Worm (Caenorhabditis elegans) whole organism, late embryonic: ENCODE results near the gene C05G5.3.

ENCODE experiments used
- K02D7.2 ChIP-seq: sonication (generic microtip); optimal IDR thresholded peaks from 2 replicates; lab custom pipeline; 2017; ENCODE audit warnings: mild to moderate bottlenecking, missing genetic modification characterization, missing compliant biosample characterization
- K09A11.1 ChIP-seq: sonication (generic microtip); optimal IDR thresholded peaks from 2 replicates; lab custom pipeline; 2017; ENCODE audit warnings: antibody characterized with exemption, mild to moderate bottlenecking, missing genetic modification characterization, missing compliant biosample characterization; ENCODE audit not compliant: insufficient read depth
- ahr-1 ChIP-seq: sonication (generic microtip); optimal IDR thresholded peaks from 2 replicates; lab custom pipeline; 2016; ENCODE audit warnings: missing genetic modification characterization, missing compliant biosample characterization
- ama-1 ChIP-seq: fragments of 150-350 bp; optimal IDR thresholded peaks from 2 replicates; lab custom pipeline; 2014
- ceh-14 ChIP-seq: sonication (generic microtip); optimal IDR thresholded peaks from 2 replicates; lab custom pipeline; 2016; ENCODE audit warnings: missing genotype, missing genetic modification characterization, missing compliant biosample characterization
- ceh-19 ChIP-seq: fragments of 200-800 bp; sonication (Bioruptor generic); optimal IDR thresholded peaks from 2 replicates; lab custom pipeline; 2018; ENCODE audit warnings: mild to moderate bottlenecking, missing genetic modification characterization, missing compliant biosample characterization
- ceh-22 ChIP-seq: sonication (generic microtip); optimal IDR thresholded peaks from 2 replicates; lab custom pipeline; 2017; ENCODE audit warnings: missing biosample characterization, missing genetic modification characterization
- ceh-24 ChIP-seq: sonication (generic microtip); optimal IDR thresholded peaks from 2 replicates; lab custom pipeline; 2016; ENCODE audit warnings: mild to moderate bottlenecking, missing genetic modification characterization, missing compliant biosample characterization
- ceh-30 ChIP-seq: fragments of 150-350 bp; optimal IDR thresholded peaks from 2 replicates; lab custom pipeline; 2014; ENCODE audit warnings: missing biosample characterization, missing genetic modification characterization
- ceh-34 ChIP-seq: sonication (generic microtip); optimal IDR thresholded peaks from 2 replicates; lab custom pipeline; 2016; ENCODE audit warnings: mild to moderate bottlenecking, missing genetic modification characterization, missing compliant biosample characterization
- ceh-45 ChIP-seq: fragments of 200-800 bp; sonication (Bioruptor generic); IDR thresholded peaks from 2 replicates; pipeline ENCODE4 v1.3.6; 2022; ENCODE audit warnings: missing genetic modification reagents, missing genetic modification characterization, missing compliant biosample characterization
- ceh-6 ChIP-seq: fragments of 200-800 bp; sonication (Bioruptor generic); optimal IDR thresholded peaks from 2 replicates; lab custom pipeline; 2018; ENCODE audit warnings: mild to moderate bottlenecking, missing genetic modification characterization, missing compliant biosample characterization
- ceh-9 ChIP-seq: sonication (generic microtip); optimal IDR thresholded peaks from 2 replicates; lab custom pipeline; 2016; ENCODE audit warnings: mild to moderate bottlenecking, missing genetic modification characterization, inconsistent platforms, missing compliant biosample characterization
- che-1 ChIP-seq: sonication (generic microtip); optimal IDR thresholded peaks from 2 replicates; lab custom pipeline; 2016; ENCODE audit warnings: mild to moderate bottlenecking, missing genetic modification characterization, missing compliant biosample characterization
- elt-4 ChIP-seq: sonication (generic microtip); optimal IDR thresholded peaks from 2 replicates; lab custom pipeline; 2016; ENCODE audit warnings: missing genetic modification characterization, missing compliant biosample characterization
- eyg-1 ChIP-seq: sonication (generic microtip); optimal IDR thresholded peaks from 2 replicates; lab custom pipeline; 2016; ENCODE audit warnings: missing genotype, missing genetic modification characterization, missing compliant biosample characterization
- fax-1 ChIP-seq: sonication (generic microtip); optimal IDR thresholded peaks from 2 replicates; lab custom pipeline; 2016; ENCODE audit warnings: missing genotype, missing genetic modification characterization, missing compliant biosample characterization
- fkh-10 ChIP-seq: fragments of 150-350 bp; optimal IDR thresholded peaks from 2 replicates; lab custom pipeline; 2014; ENCODE audit warnings: missing biosample characterization, missing genetic modification reagents, missing genetic modification characterization
- fkh-6 ChIP-seq: sonication (generic microtip); optimal IDR thresholded peaks from 2 replicates; lab custom pipeline; 2016; ENCODE audit warnings: missing genetic modification characterization, missing compliant biosample characterization
- hlh-30 ChIP-seq: sonication (generic microtip); optimal IDR thresholded peaks from 2 replicates; lab custom pipeline; 2017; ENCODE audit warnings: antibody characterized with exemption, missing genetic modification characterization, missing compliant biosample characterization; ENCODE audit not compliant: insufficient read depth
- hlh-6 ChIP-seq: sonication (generic microtip); optimal IDR thresholded peaks from 2 replicates; lab custom pipeline; 2016; ENCODE audit warnings: missing genotype, missing genetic modification characterization, missing compliant biosample characterization
- hlh-8 ChIP-seq: sonication (generic microtip); optimal IDR thresholded peaks from 2 replicates; lab custom pipeline; 2016; ENCODE audit warnings: missing genotype, missing genetic modification characterization, missing compliant biosample characterization
- lim-6 ChIP-seq: sonication (generic microtip); optimal IDR thresholded peaks from 2 replicates; lab custom pipeline; 2016; ENCODE audit warnings: missing genetic modification characterization, missing compliant biosample characterization
- lin-11 ChIP-seq: fragments of 200-800 bp; sonication (Bioruptor generic); optimal IDR thresholded peaks from 2 replicates; lab custom pipeline; 2018; ENCODE audit warnings: mild to moderate bottlenecking, missing genetic modification characterization, missing compliant biosample characterization
- madf-2 ChIP-seq: sonication (generic microtip); optimal IDR thresholded peaks from 2 replicates; lab custom pipeline; 2017; ENCODE audit warnings: missing genetic modification characterization, missing compliant biosample characterization
- nfya-1 ChIP-seq: sonication (generic microtip); optimal IDR thresholded peaks from 2 replicates; lab custom pipeline; 2017; ENCODE audit warnings: missing genetic modification characterization, mild to moderate bottlenecking, missing compliant biosample characterization, antibody characterized with exemption, moderate library complexity
- npax-4 ChIP-seq: sonication (generic microtip); optimal IDR thresholded peaks from 2 replicates; lab custom pipeline; 2016; ENCODE audit warnings: missing genetic modification characterization, missing compliant biosample characterization
- pag-3 ChIP-seq: sonication (generic microtip); optimal IDR thresholded peaks from 2 replicates; lab custom pipeline; 2016; ENCODE audit warnings: missing compliant biosample characterization, missing genetic modification characterization, borderline replicate concordance
- pat-9 ChIP-seq: fragments of 200-800 bp; sonication (Bioruptor generic); optimal IDR thresholded peaks from 2 replicates; lab custom pipeline; 2018; ENCODE audit warnings: mild to moderate bottlenecking, missing genetic modification characterization, moderate library complexity, missing compliant biosample characterization
- pax-1 ChIP-seq: fragments of 150-350 bp; optimal IDR thresholded peaks from 2 replicates; lab custom pipeline; 2014; ENCODE audit warnings: missing biosample characterization, missing genetic modification characterization
- pha-2 ChIP-seq: sonication (generic microtip); optimal IDR thresholded peaks from 2 replicates; lab custom pipeline; 2017; ENCODE audit warnings: mild to moderate bottlenecking, missing genetic modification characterization, missing compliant biosample characterization
- pqm-1 ChIP-seq: sonication (generic microtip); optimal IDR thresholded peaks from 2 replicates; lab custom pipeline; 2016; ENCODE audit warnings: missing genetic modification characterization, missing compliant biosample characterization
- pros-1 ChIP-seq: fragments of 150-350 bp; optimal IDR thresholded peaks from 2 replicates; lab custom pipeline; 2014; ENCODE audit warnings: missing biosample characterization, missing genetic modification reagents, missing genetic modification characterization
- sox-2 ChIP-seq: fragments of 200-800 bp; sonication (Bioruptor generic); IDR thresholded peaks from 2 replicates; pipeline ENCODE4 v1.3.6; 2022; ENCODE audit warnings: missing genetic modification reagents, missing genetic modification characterization, missing compliant biosample characterization
- sox-4 ChIP-seq: sonication (generic microtip); optimal IDR thresholded peaks from 2 replicates; lab custom pipeline; 2017; ENCODE audit warnings: mild to moderate bottlenecking, missing genetic modification characterization, inconsistent platforms, missing compliant biosample characterization
- tbx-2 ChIP-seq: sonication (generic microtip); optimal IDR thresholded peaks from 2 replicates; lab custom pipeline; 2016; ENCODE audit warnings: missing genetic modification characterization, missing compliant biosample characterization
- tbx-7 ChIP-seq: sonication (generic microtip); optimal IDR thresholded peaks from 2 replicates; lab custom pipeline; 2016; ENCODE audit warnings: missing genotype, missing genetic modification characterization, missing compliant biosample characterization
- ttx-3 ChIP-seq: sonication (generic microtip); optimal IDR thresholded peaks from 2 replicates; lab custom pipeline; 2016; ENCODE audit warnings: missing genetic modification reagents, missing genetic modification characterization, missing compliant biosample characterization
- unc-3 ChIP-seq, 2 experiments: fragments of 200-800 bp in 1 of 2; sonication (Bioruptor generic) in 1 of 2; sonication (generic microtip) in 1 of 2; conservative IDR thresholded peaks in 1 of 2; optimal IDR thresholded peaks in 1 of 2; 2 replicates each; pipeline versions ENCODE4 v1.3.6 to Lab custom; 2016 to 2022; ENCODE audit warnings: missing compliant biosample characterization in 2 of 2, missing genetic modification characterization in 2 of 2, missing genetic modification reagents in 1 of 2
- unc-86 ChIP-seq: sonication (generic microtip); optimal IDR thresholded peaks from 2 replicates; lab custom pipeline; 2016; ENCODE audit warnings: missing genetic modification characterization, missing compliant biosample characterization
- zip-5 ChIP-seq: sonication (generic microtip); optimal IDR thresholded peaks from 2 replicates; lab custom pipeline; 2016; ENCODE audit warnings: missing genetic modification characterization, missing compliant biosample characterization
- ztf-16 ChIP-seq: sonication (generic microtip); optimal IDR thresholded peaks from 2 replicates; lab custom pipeline; 2017; ENCODE audit warnings: missing genetic modification characterization, missing compliant biosample characterization

Gene C05G5.3

DNA sequence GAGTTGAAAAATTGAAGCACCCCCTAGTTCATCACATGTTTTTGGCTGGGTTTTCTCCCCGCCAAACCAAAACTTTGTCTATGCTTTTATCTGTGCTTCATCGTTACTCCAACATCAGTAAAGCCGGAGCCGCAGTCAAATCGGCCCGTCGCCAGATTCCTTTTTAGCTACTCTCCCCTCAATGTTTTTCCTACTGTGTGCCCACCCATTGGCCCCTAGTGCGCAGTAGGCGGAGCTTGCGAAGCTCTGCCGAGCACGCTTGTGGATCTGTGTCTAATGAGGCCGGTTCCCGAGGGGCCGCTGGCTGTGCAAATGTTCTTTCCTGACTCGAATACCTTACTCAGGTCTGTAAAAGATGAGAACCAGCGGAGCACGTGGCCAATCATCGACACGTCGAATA, 24.5 kb upstream of the C05G5.3 start:
- peak; percentile 21 for TF ChIP-seq nfya-1 (tag; lab: Kevin White, UChicago)
- 0 out of 2 replicates have a peak, but pooled peaks have one; percentile 48 for TF ChIP-seq unc-3 (GFP tag; conservative IDR thresholded peaks at IDR 0.05; lab: Robert Waterston, UW)
- no peak for TF ChIP-seq unc-3 (tag; optimal IDR thresholded peaks at IDR 0.05; lab: Kevin White, UChicago)
- no peak for TF ChIP-seq ceh-9 (tag; lab: Kevin White, UChicago)
- TF ChIP-seq tbx-7 (tag; lab: Kevin White, UChicago) = no peak
- TF ChIP-seq ttx-3 = no peak

DNA sequence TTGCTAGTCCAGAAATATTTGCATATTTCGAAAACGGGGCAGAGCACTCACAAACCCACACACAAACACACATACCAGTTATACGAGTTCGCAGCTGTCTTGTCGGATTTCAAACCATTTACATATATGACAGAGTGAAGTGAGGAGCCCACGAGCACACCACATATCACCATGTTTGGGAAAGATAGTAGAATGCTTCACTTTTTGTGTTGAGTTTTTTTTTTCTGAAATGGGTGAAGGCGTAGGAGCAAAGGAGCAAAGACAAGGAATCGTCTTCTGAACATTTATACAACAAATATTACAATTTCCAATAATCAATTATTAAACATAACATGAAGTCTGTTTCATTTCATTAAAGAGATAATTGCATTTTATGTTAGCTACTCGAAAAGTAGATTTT, 23.4 kb upstream of the C05G5.3 start:
- TF ChIP-seq ztf-16 (tag; lab: Kevin White, UChicago) = no peak
- no peak for TF ChIP-seq ceh-19 (GFP tag; lab: Kevin White, UChicago)
- TF ChIP-seq npax-4 (tag; lab: Kevin White, UChicago) = no peak
- no peak for TF ChIP-seq pag-3
- no peak for TF ChIP-seq fax-1 (tag; lab: Kevin White, UChicago)
- TF ChIP-seq K02D7.2 (tag; lab: Kevin White, UChicago) = no peak
- no peak for TF ChIP-seq lin-11 (tag; lab: Kevin White, UChicago)
- TF ChIP-seq fkh-6 (tag; lab: Kevin White, UChicago) = no peak
- TF ChIP-seq pqm-1 (tag; lab: Kevin White, UChicago) = no peak
- no peak for TF ChIP-seq che-1
- no peak for TF ChIP-seq zip-5 (tag; lab: Kevin White, UChicago)
- TF ChIP-seq ceh-24 (tag; lab: Kevin White, UChicago) = no peak
- TF ChIP-seq hlh-6 = no peak

- no peak for TF ChIP-seq K09A11.1 (tag; lab: Kevin White, UChicago)
- no peak for TF ChIP-seq ceh-34 (tag; lab: Kevin White, UChicago)
- no peak for TF ChIP-seq pha-2
These were observed 21.4 kb upstream of the C05G5.3 start, which contains the start of gene unc-3 for ce11 chrX:14773238-14773637. unc-3 (plus strand) TSS chrX:14773538.

DNA sequence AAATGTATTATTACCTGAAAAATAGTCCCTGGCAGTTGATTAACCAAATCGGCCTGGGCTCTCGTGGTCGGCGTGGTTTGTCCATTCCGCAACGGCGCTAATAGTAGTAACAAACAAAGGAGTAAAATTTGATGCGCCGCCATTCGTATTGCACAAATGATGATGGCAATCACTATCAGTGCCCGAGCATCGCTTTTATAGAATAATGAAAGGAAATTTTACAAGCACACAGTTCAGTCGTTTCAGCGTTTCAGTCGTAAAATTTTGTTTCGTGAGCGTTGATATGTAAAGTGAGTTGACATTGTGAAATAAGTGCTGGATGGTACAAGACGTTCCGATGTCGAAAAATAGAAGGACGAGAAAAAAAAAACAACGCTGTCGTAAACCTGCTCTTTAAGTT, 19.9 kb upstream of the C05G5.3 start, which contains the start of gene Y16B4A.2:
TSS of gene Y16B4A.2 (minus strand) at position 170 of the 400 bp plus-strand sequence.
- TF ChIP-seq ceh-45 (GFP tag; lab: Robert Waterston, UW) = no peak
- no peak for TF ChIP-seq pqm-1 (tag; lab: Kevin White, UChicago)
- no peak for TF ChIP-seq che-1
- TF ChIP-seq lim-6 (tag; lab: Kevin White, UChicago) = no peak
- TF ChIP-seq eyg-1 (tag; lab: Kevin White, UChicago) = no peak
- no peak for TF ChIP-seq pax-1 (tag; lab: Kevin White, UChicago)
- no peak for TF ChIP-seq ahr-1 (tag; lab: Kevin White, UChicago)
- no peak for TF ChIP-seq ttx-3
- no peak for TF ChIP-seq pat-9
- TF ChIP-seq ceh-6 (GFP tag; lab: Kevin White, UChicago) = no peak

DNA sequence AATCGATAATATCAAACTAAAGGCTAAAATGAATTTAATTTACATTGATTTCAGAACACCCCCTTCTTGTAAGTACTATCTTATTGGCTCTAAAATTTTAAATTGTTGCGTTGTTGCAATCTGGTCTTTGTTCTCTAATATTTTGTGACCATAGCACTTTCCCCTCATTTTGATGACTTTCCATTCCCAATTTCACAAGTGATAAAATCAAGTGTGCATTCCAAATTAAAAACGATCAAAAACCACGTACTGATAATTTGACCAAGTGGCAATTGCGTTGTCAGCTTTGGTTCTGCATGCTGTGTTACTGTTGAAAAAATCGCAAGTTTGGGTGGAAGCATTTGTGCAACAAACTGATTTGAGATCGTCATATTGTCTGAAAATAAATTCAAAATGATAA, 18.5 kb upstream of the C05G5.3 start:
- TF ChIP-seq pqm-1 (tag; lab: Kevin White, UChicago) (no peak), hlh-8 (no peak), unc-86 (tag; lab: Kevin White, UChicago) (no peak)

- no peak for TF ChIP-seq ceh-30 (tag; lab: Kevin White, UChicago)
- no peak for TF ChIP-seq K02D7.2 (tag; lab: Kevin White, UChicago)
- TF ChIP-seq elt-4 (tag; lab: Kevin White, UChicago) = no peak
- no peak for TF ChIP-seq zip-5 (tag; lab: Kevin White, UChicago)
- TF ChIP-seq sox-2 (GFP tag; lab: Robert Waterston, UW) = no peak
- TF ChIP-seq fkh-10 = no peak
- TF ChIP-seq unc-86 (tag; lab: Kevin White, UChicago) = no peak
- no peak for TF ChIP-seq hlh-30 (tag; lab: Kevin White, UChicago)
- TF ChIP-seq pros-1 = no peak
- TF ChIP-seq che-1 = no peak
- no peak for TF ChIP-seq sox-4
- TF ChIP-seq ceh-34 (tag; lab: Kevin White, UChicago) = no peak
- no peak for TF ChIP-seq ama-1
- no peak for TF ChIP-seq tbx-2 (tag; lab: Kevin White, UChicago)
- no peak for TF ChIP-seq ceh-14
- no peak for TF ChIP-seq hlh-8
- TF ChIP-seq ceh-22 = no peak
- TF ChIP-seq madf-2 (tag; lab: Kevin White, UChicago) = no peak
- TF ChIP-seq, all 69 proteins: peak for 0
These were observed 17.2 kb upstream of the C05G5.3 start for ce11 chrX:14768989-14769388.
